Worm (Caenorhabditis elegans): ENCODE measurements around the gene his-37.

- TF ChIP-seq tbx-7 (tag; optimal IDR thresholded peaks at IDR 0.05) (no peak), Y22D7AL.16 (tag; optimal IDR thresholded peaks at IDR 0.05) (no peak), C38D4.7 (GFP tag; optimal IDR thresholded peaks at IDR 0.05) (no peak), F13H6.1 (tag; optimal IDR thresholded peaks at IDR 0.05) (no peak), pqm-1 (tag; optimal IDR thresholded peaks at IDR 0.05) (no peak), ceh-34 (tag; optimal IDR thresholded peaks at IDR 0.05) (no peak), fkh-10 (GFP tag; optimal IDR thresholded peaks at IDR 0.05) (no peak), ceh-9 (tag; optimal IDR thresholded peaks at IDR 0.05) (no peak), sox-4 (tag; optimal IDR thresholded peaks at IDR 0.05) (no peak), K02D7.2 (tag; optimal IDR thresholded peaks at IDR 0.05) (no peak), ceh-2 (tag; optimal IDR thresholded peaks at IDR 0.05) (no peak)
Measured at ce11 chrV:9516280-9516679, 30.6 kb upstream of the his-37 start.

Measured in whole organism, late embryonic.